Worm (Caenorhabditis elegans): ENCODE measurements around the gene ugt-24.

- no peak for TF ChIP-seq bed-3 (GFP tag; optimal IDR thresholded peaks at IDR 0.05)
- TF ChIP-seq mab-5 (tag; optimal IDR thresholded peaks at IDR 0.05): no peak
- no peak for TF ChIP-seq snpc-4 (tag; optimal IDR thresholded peaks at IDR 0.05)
- TF ChIP-seq ces-1 (GFP tag; optimal IDR thresholded peaks at IDR 0.05): no peak
- no peak for TF ChIP-seq lsy-2 (tag; optimal IDR thresholded peaks at IDR 0.05)
Measured at ce11 chrIV:6165787-6166186, 44.7 kb downstream of the ugt-24 start.

All from whole organism, mixed stage, embryonic.